Worm (Caenorhabditis elegans): ENCODE results near the gene dbl-1.

DNA sequence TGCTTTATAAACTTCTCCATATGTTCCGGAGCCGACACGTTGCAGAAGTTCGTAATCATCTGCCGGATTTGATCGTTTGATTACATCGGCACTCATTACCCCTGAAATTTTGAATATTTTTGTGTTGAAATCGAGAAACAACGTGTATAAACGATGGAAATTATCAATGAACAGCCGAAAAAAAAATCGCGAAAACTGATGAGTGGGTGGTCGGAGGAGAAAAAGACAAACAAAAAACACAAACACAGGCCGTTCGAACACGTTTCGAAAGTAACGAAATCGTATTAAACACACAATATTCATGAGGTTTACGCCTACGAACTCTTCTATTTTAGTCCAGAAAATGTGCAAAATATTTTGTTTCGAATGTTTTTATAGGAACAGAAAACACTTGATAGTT is 34.6 kb downstream of the dbl-1 start, which contains the start of gene gck-2:
- no peak for TF ChIP-seq ceh-82 (tag; optimal IDR thresholded peaks at IDR 0.05)
- TF ChIP-seq set-16 (GFP tag; IDR thresholded peaks at IDR 0.05), result no peak
- no peak for TF ChIP-seq F37D6.2 (tag; optimal IDR thresholded peaks at IDR 0.05)
- no peak for TF ChIP-seq lsy-2 (tag; optimal IDR thresholded peaks at IDR 0.05)
- TF ChIP-seq nhr-28 (tag; optimal IDR thresholded peaks at IDR 0.05), result no peak
- TF ChIP-seq pha-4 (GFP tag; IDR thresholded peaks at IDR 0.05), result no peak
- no peak for TF ChIP-seq pha-4 (tag; optimal IDR thresholded peaks at IDR 0.05)
- TF ChIP-seq fkh-10 (GFP tag; optimal IDR thresholded peaks at IDR 0.05), result no peak
- no peak for TF ChIP-seq aha-1 (tag)
- TF ChIP-seq dve-1 (tag; optimal IDR thresholded peaks at IDR 0.05; ENCODE audit: insufficient read depth), result no peak
